Fruit fly (Drosophila melanogaster): Measurements from ENCODE around the gene CG31296.

Gene CG31296

DNA sequence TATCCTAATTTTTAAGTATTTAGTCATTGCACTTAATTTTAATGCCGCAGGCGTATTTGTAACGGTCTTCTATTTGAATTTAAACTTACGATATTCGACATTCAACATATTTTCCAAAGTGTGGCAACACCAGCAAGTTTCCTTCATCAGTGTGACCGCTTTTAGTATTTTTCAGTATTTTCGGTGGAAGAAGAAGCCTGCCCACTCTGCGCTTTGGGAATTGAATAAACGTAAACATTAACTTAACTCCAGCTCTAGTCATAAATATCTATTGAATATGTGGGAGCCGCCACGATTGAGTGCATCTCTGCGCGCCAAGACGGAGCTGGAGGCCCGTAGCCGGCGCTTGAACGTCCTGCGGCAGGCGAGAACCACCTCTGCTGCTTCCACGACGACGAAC lies 45.4 kb downstream of the CG31296 start, which contains the start of gene obe (continued):
- no peak for TF ChIP-seq CG12769 (tag; optimal IDR thresholded peaks at IDR 0.05)
- TF ChIP-seq gcm2 (GFP tag; optimal IDR thresholded peaks at IDR 0.05): no peak
- TF ChIP-seq CG8359 (GFP tag; optimal IDR thresholded peaks at IDR 0.05; ENCODE audit: borderline replicate concordance): no peak
- no peak for TF ChIP-seq CG7839 (tag; optimal IDR thresholded peaks at IDR 0.05)
- TF ChIP-seq CG1603 (tag; optimal IDR thresholded peaks at IDR 0.05): no peak
- TF ChIP-seq aop (GFP tag; IDR thresholded peaks at IDR 0.05): no peak
- peak; percentile 81 for TF ChIP-seq MBD-R2 (GFP tag; IDR thresholded peaks at IDR 0.05)
- TF ChIP-seq CG5180 (GFP tag; optimal IDR thresholded peaks at IDR 0.05): no peak
- no peak for TF ChIP-seq CG11456 (GFP tag; IDR thresholded peaks at IDR 0.05)
- no peak for TF ChIP-seq al (GFP tag; IDR thresholded peaks at IDR 0.05)
- TF ChIP-seq Meics (GFP tag; optimal IDR thresholded peaks at IDR 0.05): no peak

DNA sequence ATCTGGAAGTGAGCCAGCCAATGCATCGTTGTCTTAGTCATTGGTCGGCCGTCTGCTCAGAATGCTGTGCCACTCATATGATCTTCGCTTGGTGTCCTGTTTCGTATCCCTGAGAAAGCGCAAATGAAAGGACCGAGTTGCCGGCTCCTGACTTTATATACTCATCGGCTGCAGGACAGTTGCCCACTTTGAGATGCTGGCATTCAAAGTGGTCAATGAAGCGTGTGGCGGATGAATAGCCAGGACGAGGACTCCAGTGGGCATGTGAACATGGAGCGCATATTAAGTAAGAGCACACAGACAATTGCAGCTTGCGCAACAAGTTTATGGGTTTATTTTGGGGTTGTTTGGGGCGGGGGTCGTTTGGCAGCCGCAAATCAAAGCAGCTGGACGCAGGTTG lies 46.0 kb downstream of the CG31296 start, which contains the start of gene Trissin:
Gene Trissin (minus strand): TSS at position 101 of the 400 bp plus-strand sequence.
- TF ChIP-seq ham (GFP tag; IDR thresholded peaks at IDR 0.05) (no peak), CG3065 (GFP tag; optimal IDR thresholded peaks at IDR 0.05) (no peak), Six4 (GFP tag; optimal IDR thresholded peaks at IDR 0.05) (no peak), CG9932 (GFP tag; IDR thresholded peaks at IDR 0.05) (no peak), Ets65A (GFP tag) (peak; percentile 89), Antp (GFP tag; optimal IDR thresholded peaks at IDR 0.05) (no peak)

DNA sequence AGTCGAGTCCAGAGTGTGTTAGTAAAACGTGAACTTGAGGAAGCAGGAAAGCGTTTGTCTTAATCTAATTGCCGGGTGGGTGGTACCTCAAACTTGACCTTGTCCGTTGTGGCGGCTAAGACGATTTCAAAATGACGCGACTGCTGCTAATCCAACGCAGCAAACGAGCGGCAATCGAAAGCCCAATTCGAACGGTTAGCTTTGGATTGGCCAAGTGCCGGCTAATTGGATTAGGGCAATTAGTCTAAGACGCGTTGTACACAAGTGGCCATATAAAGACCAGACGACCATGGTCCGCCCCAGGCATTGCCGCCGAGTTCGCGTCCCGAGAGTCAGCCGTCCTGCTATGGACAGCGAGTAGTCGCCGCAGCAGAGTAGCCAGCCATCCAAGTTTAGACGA lies 48.4 kb downstream of the CG31296 start, which contains the start of gene Rh6:
Gene Rh6 (plus strand): TSS at position 301 of the 400 bp plus-strand sequence.
- no peak for TF ChIP-seq sens-2 (GFP tag; IDR thresholded peaks at IDR 0.05)

DNA sequence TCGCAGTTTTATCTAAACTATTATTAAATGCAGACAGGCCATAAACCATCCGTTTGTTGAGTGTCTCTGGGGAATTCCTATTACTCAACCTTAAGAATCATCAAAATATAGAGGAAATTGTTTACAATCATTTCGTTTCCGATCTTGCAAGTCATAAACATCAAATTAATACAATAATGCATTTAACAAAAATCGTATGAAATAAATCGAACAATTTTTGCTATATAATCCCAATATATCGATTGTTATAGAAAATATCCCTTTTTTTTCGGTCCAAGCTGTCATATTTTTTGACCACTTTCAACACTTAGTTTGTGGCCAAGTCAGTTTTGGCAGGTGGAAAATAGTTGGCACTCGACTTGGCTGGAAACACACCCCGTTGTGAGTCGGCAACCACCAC lies 49.7 kb downstream of the CG31296 start, which contains the start of gene B9d1:
Gene B9d1 (plus strand): TSS at position 301 of the 400 bp plus-strand sequence.
- TF ChIP-seq NC2α (GFP tag; optimal IDR thresholded peaks at IDR 0.05) (no peak), z (GFP tag; IDR thresholded peaks at IDR 0.05) (no peak), Hr39 (optimal IDR thresholded peaks at IDR 0.05) (no peak), stwl (tag; optimal IDR thresholded peaks at IDR 0.05) (peak; percentile 69)
